Worm (Caenorhabditis elegans): Measurements from ENCODE around the gene gck-1.

ce11 chrV:8972271-8972670 is 24.7 kb downstream of the gck-1 start, which contains the start of gene nhr-195:
- TF ChIP-seq ama-1 (optimal IDR thresholded peaks at IDR 0.05): no peak
- TF ChIP-seq C08G9.2 (tag; optimal IDR thresholded peaks at IDR 0.05): no peak
- TF ChIP-seq ref-2 (tag; optimal IDR thresholded peaks at IDR 0.05): no peak
- TF ChIP-seq fkh-10 (GFP tag; optimal IDR thresholded peaks at IDR 0.05): no peak
- TF ChIP-seq pha-4 (tag; optimal IDR thresholded peaks at IDR 0.05): no peak
- no peak for TF ChIP-seq madf-2 (tag; optimal IDR thresholded peaks at IDR 0.05)
- TF ChIP-seq ztf-16 (tag; optimal IDR thresholded peaks at IDR 0.05): no peak
- no peak for TF ChIP-seq ceh-6 (GFP tag; optimal IDR thresholded peaks at IDR 0.05)
- no peak for TF ChIP-seq F13H6.1 (tag; optimal IDR thresholded peaks at IDR 0.05)
- TF ChIP-seq sdc-2 (tag; optimal IDR thresholded peaks at IDR 0.05): no peak
- TF ChIP-seq unc-3 (GFP tag; conservative IDR thresholded peaks at IDR 0.05): no peak
- no peak for TF ChIP-seq unc-3 (tag; optimal IDR thresholded peaks at IDR 0.05)

Measured in whole organism, late embryonic.